Worm (Caenorhabditis elegans): ENCODE data around the gene F10G2.4.

Gene F10G2.4

ce11 chrV:7374090-7374489, 47.1 kb downstream of the F10G2.4 start, which contains the start of gene srx-56:
srx-56 (plus strand) TSS chrV:7374390.
- no peak for TF ChIP-seq ztf-11 (tag; optimal IDR thresholded peaks at IDR 0.05)

Measured in whole organism, mixed stage, embryonic.